Worm (Caenorhabditis elegans): ENCODE results near the gene T24D5.4.
A peak's percentile ranks its signal among the peaks of the same experiment; 100 is the strongest.

Gene T24D5.4

DNA sequence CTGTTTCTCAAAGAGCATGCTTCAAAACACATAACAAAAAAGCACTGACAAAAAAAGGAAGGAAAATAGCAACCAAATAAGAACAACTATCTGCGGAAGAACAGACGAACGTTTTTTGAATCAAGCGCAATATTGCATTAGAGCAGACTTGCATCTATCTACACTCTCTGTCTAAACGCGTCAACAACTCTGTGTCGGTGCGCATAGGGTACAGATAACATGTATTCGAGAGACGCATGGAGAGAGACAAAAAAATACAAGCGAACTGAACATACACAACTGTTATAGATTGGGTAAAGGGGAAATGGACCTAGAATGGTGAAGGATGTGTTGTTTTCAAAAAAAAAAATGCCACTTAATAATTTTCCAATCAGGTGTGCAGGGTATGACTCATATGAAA, 38.0 kb downstream of the T24D5.4 start:
- no peak for TF ChIP-seq eor-1 (tag; optimal IDR thresholded peaks at IDR 0.05)
- no peak for TF ChIP-seq elt-3 (tag; optimal IDR thresholded peaks at IDR 0.05)
- no peak for TF ChIP-seq unc-62 (GFP tag; optimal IDR thresholded peaks at IDR 0.05)
- TF ChIP-seq ama-1 (optimal IDR thresholded peaks at IDR 0.05) = no peak
- peak; percentile 50 for TF ChIP-seq lin-15B (tag; optimal IDR thresholded peaks at IDR 0.05)
- peak; percentile 78 for TF ChIP-seq pqm-1 (tag; optimal IDR thresholded peaks at IDR 0.05)
- no peak for TF ChIP-seq nhr-12 (tag; optimal IDR thresholded peaks at IDR 0.05)
- no peak for TF ChIP-seq daf-12 (tag; optimal IDR thresholded peaks at IDR 0.05)
- no peak for TF ChIP-seq ceh-82 (tag; optimal IDR thresholded peaks at IDR 0.05)
- peak; percentile 74 for TF ChIP-seq elt-2 (tag; optimal IDR thresholded peaks at IDR 0.05)
- no peak for TF ChIP-seq ztf-4 (tag; optimal IDR thresholded peaks at IDR 0.05)
- no peak for TF ChIP-seq fkh-2 (tag; optimal IDR thresholded peaks at IDR 0.05)
- TF ChIP-seq snpc-4 (tag; optimal IDR thresholded peaks at IDR 0.05) = peak; percentile 48
- TF ChIP-seq nhr-77 (tag; optimal IDR thresholded peaks at IDR 0.05) = no peak
- TF ChIP-seq nhr-43 (tag; optimal IDR thresholded peaks at IDR 0.05; ENCODE audit: poor library complexity, severe bottlenecking) = no peak
- peak; percentile 60 for TF ChIP-seq nfya-1 (tag; optimal IDR thresholded peaks at IDR 0.05; ENCODE audit: insufficient read depth)
- no peak for TF ChIP-seq nhr-237 (tag; optimal IDR thresholded peaks at IDR 0.05)
- TF ChIP-seq pha-4 (tag; optimal IDR thresholded peaks at IDR 0.05) = peak; percentile 97
- TF ChIP-seq hmg-11 (tag; optimal IDR thresholded peaks at IDR 0.05) = peak; percentile 6
- peak; percentile 71 for TF ChIP-seq nhr-25 (tag; optimal IDR thresholded peaks at IDR 0.05)
- peak; percentile 57 for TF ChIP-seq lsy-12 (tag; optimal IDR thresholded peaks at IDR 0.05)
- no peak for TF ChIP-seq nhr-28 (tag; optimal IDR thresholded peaks at IDR 0.05)
- peak; percentile 73 for TF ChIP-seq nhr-23 (tag; optimal IDR thresholded peaks at IDR 0.05)
- no peak for TF ChIP-seq skn-1 (tag; optimal IDR thresholded peaks at IDR 0.05)
- no peak for TF ChIP-seq sea-2 (GFP tag; optimal IDR thresholded peaks at IDR 0.05)
- no peak for TF ChIP-seq ceh-28 (tag; optimal IDR thresholded peaks at IDR 0.05)
- no peak for TF ChIP-seq ztf-11 (tag; optimal IDR thresholded peaks at IDR 0.05)

DNA sequence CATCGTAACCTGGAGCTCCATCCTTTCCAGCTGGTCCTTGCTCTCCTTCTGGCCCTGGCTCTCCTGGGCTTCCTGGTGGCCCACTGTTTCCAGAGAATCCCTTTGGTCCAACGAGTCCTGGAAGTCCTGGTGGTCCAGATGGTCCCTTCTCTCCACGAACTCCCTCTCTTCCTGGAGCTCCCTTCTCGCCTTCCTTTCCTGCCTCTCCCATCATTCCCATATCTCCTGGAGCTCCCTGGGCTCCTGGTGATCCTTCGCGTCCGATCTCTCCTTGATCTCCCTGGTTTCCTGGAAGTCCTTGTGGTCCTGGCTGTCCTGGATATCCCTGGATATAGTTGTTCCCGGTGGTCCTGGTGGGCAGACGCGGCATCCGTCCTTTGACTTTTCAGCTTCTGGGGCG, 39.3 kb downstream of the T24D5.4 start:
- TF ChIP-seq nhr-28 (tag; optimal IDR thresholded peaks at IDR 0.05) (no peak), nhr-12 (tag; optimal IDR thresholded peaks at IDR 0.05) (no peak), nfya-1 (tag; optimal IDR thresholded peaks at IDR 0.05; ENCODE audit: insufficient read depth) (no peak), lsy-12 (tag; optimal IDR thresholded peaks at IDR 0.05) (no peak), fkh-2 (tag; optimal IDR thresholded peaks at IDR 0.05) (no peak), egl-5 (tag; optimal IDR thresholded peaks at IDR 0.05) (no peak), nhr-43 (tag; optimal IDR thresholded peaks at IDR 0.05; ENCODE audit: poor library complexity, severe bottlenecking) (no peak), ceh-16 (tag; optimal IDR thresholded peaks at IDR 0.05) (no peak), skn-1 (tag; optimal IDR thresholded peaks at IDR 0.05) (no peak), nhr-237 (tag; optimal IDR thresholded peaks at IDR 0.05) (no peak)

DNA sequence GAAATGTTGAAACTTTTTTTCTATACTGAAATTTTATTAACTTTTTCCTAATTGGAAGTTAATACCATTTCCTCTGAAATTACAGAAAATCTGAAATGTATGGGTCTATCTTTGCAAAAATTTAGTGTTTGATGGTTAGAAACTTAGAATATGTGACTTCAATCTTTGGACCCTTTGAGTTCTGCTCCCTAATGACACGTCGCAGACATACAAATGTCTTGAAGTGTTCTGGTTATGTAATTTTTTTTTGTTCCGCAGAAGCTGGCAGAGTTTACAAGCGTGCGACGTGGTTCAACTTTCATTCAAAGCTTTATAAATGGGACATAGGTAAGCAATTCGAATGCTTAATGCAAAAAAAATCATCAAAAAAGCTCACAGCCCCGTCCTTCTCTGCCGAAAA, 41.0 kb downstream of the T24D5.4 start:
- TF ChIP-seq tbx-2 (tag; optimal IDR thresholded peaks at IDR 0.05) (no peak), pqm-1 (tag; optimal IDR thresholded peaks at IDR 0.05) (no peak), ceh-28 (tag; optimal IDR thresholded peaks at IDR 0.05) (no peak), nhr-25 (tag; optimal IDR thresholded peaks at IDR 0.05) (no peak), egl-27 (tag; optimal IDR thresholded peaks at IDR 0.05) (no peak), fkh-2 (tag; optimal IDR thresholded peaks at IDR 0.05) (no peak), elt-3 (tag; optimal IDR thresholded peaks at IDR 0.05) (no peak), egl-5 (tag; optimal IDR thresholded peaks at IDR 0.05) (no peak), hmg-11 (tag; optimal IDR thresholded peaks at IDR 0.05) (no peak), ztf-4 (tag; optimal IDR thresholded peaks at IDR 0.05) (no peak)

DNA sequence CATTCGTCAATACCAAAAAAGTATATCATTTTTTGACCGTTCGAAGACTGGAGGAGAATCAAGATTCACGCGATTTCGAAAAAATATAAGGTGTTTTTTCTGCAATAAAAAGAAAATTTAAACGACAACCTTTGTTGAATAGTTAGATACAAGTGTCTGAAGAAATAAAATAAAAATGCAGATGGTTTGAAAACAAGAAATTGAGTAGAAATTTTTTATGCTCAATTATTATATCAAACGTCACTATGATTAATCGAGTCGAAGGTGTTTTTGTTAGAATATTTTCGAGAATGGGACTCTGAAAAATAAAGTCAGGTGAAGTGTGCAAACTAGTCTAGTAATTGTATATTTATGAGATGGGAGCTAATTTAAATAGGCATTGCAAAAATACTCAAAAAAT, 43.5 kb downstream of the T24D5.4 start, which contains the start of gene R09A8.5:
Gene R09A8.5, minus strand, starts transcription at position 101 of the 400 bp plus-strand sequence.
- TF ChIP-seq nhr-11 (tag; optimal IDR thresholded peaks at IDR 0.05) = no peak
- TF ChIP-seq skn-1 (tag; optimal IDR thresholded peaks at IDR 0.05) = no peak
- TF ChIP-seq zag-1 (tag; optimal IDR thresholded peaks at IDR 0.05) = no peak
- no peak for TF ChIP-seq ztf-11 (tag; optimal IDR thresholded peaks at IDR 0.05)
- TF ChIP-seq mml-1 (tag; optimal IDR thresholded peaks at IDR 0.05) = no peak
- no peak for TF ChIP-seq snpc-4 (tag; optimal IDR thresholded peaks at IDR 0.05)
- TF ChIP-seq unc-62 (GFP tag; optimal IDR thresholded peaks at IDR 0.05) = no peak
- no peak for TF ChIP-seq fkh-10 (GFP tag; optimal IDR thresholded peaks at IDR 0.05)
- no peak for TF ChIP-seq ceh-82 (tag; optimal IDR thresholded peaks at IDR 0.05)
- TF ChIP-seq nfya-1 (tag; optimal IDR thresholded peaks at IDR 0.05; ENCODE audit: insufficient read depth) = no peak
- no peak for TF ChIP-seq tbx-2 (tag; optimal IDR thresholded peaks at IDR 0.05)
- no peak for TF ChIP-seq ama-1 (optimal IDR thresholded peaks at IDR 0.05)
- no peak for TF ChIP-seq fos-1 (tag; optimal IDR thresholded peaks at IDR 0.05)
- TF ChIP-seq eor-1 (tag; optimal IDR thresholded peaks at IDR 0.05) = no peak
- TF ChIP-seq nhr-25 (tag; optimal IDR thresholded peaks at IDR 0.05) = no peak
- TF ChIP-seq daf-12 (tag; optimal IDR thresholded peaks at IDR 0.05) = no peak

All from whole organism, L3 larva.